Fruit fly (Drosophila melanogaster): ENCODE results near the gene CG8028.

The CG8028 gene

DNA sequence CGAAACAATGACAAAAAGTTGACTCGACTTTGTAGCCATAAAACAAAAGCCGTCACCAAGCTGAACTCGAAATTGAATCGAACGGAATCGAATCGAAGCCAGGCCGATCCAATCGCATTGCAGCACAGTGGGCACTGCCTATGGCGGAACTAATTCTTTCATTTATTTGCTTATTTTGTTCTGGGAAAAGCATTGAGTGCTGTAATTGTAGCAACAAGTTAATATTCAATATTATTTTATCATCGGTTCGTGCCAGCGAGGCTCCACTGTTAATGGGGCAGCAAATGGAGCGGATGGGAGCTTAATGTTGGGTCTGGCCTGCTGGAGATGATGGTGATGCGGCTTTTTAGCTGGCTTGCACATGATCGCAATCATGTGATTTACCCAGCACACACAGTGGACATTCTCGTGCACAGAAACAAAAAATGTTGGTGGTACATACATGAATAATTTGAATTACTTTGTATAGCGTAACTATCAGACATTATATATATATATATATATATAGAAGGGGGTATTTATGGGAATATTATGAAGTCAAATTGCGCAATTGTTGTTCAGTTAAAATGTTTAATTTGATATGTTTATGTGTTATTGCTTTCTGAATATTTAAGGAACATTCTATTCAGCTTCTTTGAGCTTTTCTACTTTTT, 9.3 kb upstream of the CG8028 start:
- TF ChIP-seq Dif (GFP tag; optimal IDR thresholded peaks at IDR 0.05; ENCODE audit: partially characterized antibody) (no peak), Myc (optimal IDR thresholded peaks at IDR 0.05) (no peak), OdsH (GFP tag; optimal IDR thresholded peaks at IDR 0.05) (peak; percentile 94), HLH106 (tag; optimal IDR thresholded peaks at IDR 0.05) (peak; percentile 98), Jra (GFP tag; optimal IDR thresholded peaks at IDR 0.05) (peak; percentile 95), Sp1 (GFP tag; optimal IDR thresholded peaks at IDR 0.05) (peak; percentile 96), Rel (GFP tag; optimal IDR thresholded peaks at IDR 0.05) (peak; percentile 92), Rel (tag; optimal IDR thresholded peaks at IDR 0.05) (peak; percentile 91), psq (GFP tag; optimal IDR thresholded peaks at IDR 0.05) (peak; percentile 92), rgr (GFP tag; optimal IDR thresholded peaks at IDR 0.05) (peak; percentile 97), Hr78 (GFP tag; optimal IDR thresholded peaks at IDR 0.05) (no peak), br (GFP tag; optimal IDR thresholded peaks at IDR 0.05) (peak; percentile 98), jim (GFP tag; optimal IDR thresholded peaks at IDR 0.05) (peak; percentile 90), lola (GFP tag; optimal IDR thresholded peaks at IDR 0.05) (no peak), brk (GFP tag; optimal IDR thresholded peaks at IDR 0.05) (peak; percentile 92), CrebA (GFP tag; optimal IDR thresholded peaks at IDR 0.05; ENCODE audit: borderline replicate concordance) (peak; percentile 82), usp (GFP tag; optimal IDR thresholded peaks at IDR 0.05) (no peak), GATAd (GFP tag; optimal IDR thresholded peaks at IDR 0.05) (peak; percentile 93), Abd-B (GFP tag; optimal IDR thresholded peaks at IDR 0.05) (no peak), Hr83 (GFP tag; optimal IDR thresholded peaks at IDR 0.05; ENCODE audit: poor library complexity, severe bottlenecking) (peak; percentile 95), ey (GFP tag; optimal IDR thresholded peaks at IDR 0.05) (peak; percentile 98), woc (GFP tag; optimal IDR thresholded peaks at IDR 0.05) (peak; percentile 98), fru (GFP tag; optimal IDR thresholded peaks at IDR 0.05) (peak; percentile 98), CG32264 (GFP tag; optimal IDR thresholded peaks at IDR 0.05) (peak; percentile 97), CG9705 (GFP tag; optimal IDR thresholded peaks at IDR 0.05) (peak; percentile 97), Mio (GFP tag; optimal IDR thresholded peaks at IDR 0.05) (peak; percentile 78), pan (optimal IDR thresholded peaks at IDR 0.05) (no peak), Vsx2 (GFP tag; optimal IDR thresholded peaks at IDR 0.05; ENCODE audit: partially characterized antibody) (no peak), Hnf4 (GFP tag; optimal IDR thresholded peaks at IDR 0.05) (peak; percentile 99), dl (GFP tag; optimal IDR thresholded peaks at IDR 0.05; ENCODE audit: insufficient read depth in 1 of 2, partially characterized antibody in 2 of 2) (no peak), foxo (GFP tag; optimal IDR thresholded peaks at IDR 0.05) (peak; percentile 92 to 98), sv (GFP tag; optimal IDR thresholded peaks at IDR 0.05) (peak; percentile 80), Dfd (GFP tag; optimal IDR thresholded peaks at IDR 0.05) (no peak), N (GFP tag; optimal IDR thresholded peaks at IDR 0.05) (no peak), h (GFP tag; optimal IDR thresholded peaks at IDR 0.05) (peak; percentile 98), dsf (GFP tag; optimal IDR thresholded peaks at IDR 0.05; ENCODE audit: borderline replicate concordance) (peak; percentile 87), tai (GFP tag; optimal IDR thresholded peaks at IDR 0.05) (peak; percentile 97), dmrt93B (GFP tag; optimal IDR thresholded peaks at IDR 0.05) (peak; percentile 96), sage (GFP tag; optimal IDR thresholded peaks at IDR 0.05) (peak; percentile 97)

DNA sequence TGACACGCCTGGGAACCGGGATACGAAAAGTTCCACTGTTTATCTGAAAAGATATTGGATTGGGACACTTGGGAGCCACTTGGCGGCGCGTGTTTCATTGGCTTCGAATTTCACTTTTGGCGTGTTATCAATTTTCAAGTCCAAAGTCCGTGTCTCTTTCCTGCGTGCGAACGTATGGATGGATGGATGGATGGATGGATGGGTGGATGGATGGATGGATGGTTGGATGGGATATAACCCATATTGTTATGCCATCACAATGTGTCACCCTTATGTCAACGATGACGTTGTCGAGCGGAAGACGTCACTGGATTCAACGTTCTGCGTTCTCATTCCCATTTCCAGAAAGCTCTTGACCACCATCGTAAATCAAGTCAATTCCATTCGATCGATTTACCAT, 7.6 kb upstream of the CG8028 start:
- no peak for TF ChIP-seq rgr (GFP tag; optimal IDR thresholded peaks at IDR 0.05)

DNA sequence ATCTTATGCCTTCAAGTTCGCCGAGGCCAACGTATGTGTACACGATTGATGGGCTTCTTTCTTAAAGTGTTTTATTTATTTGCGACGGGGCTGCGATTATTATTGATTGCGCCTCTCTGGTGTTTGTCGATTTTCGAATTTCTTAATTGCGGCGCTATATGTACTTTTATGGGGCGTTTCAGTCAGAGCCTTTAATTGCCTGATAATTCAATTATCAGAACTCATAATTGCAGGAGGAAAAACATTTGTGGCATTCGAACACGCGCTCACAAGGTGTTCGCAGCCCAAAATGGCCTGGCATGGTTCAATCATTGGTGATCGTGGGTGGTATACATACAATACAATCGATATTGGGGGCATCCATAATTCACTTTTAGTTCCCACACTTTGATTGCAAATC, 6.1 kb upstream of the CG8028 start:
- TF ChIP-seq pan (optimal IDR thresholded peaks at IDR 0.05), result no peak
- TF ChIP-seq Rel (GFP tag; optimal IDR thresholded peaks at IDR 0.05), result no peak
- TF ChIP-seq Rel (tag; optimal IDR thresholded peaks at IDR 0.05), result peak; percentile 37

Measured in whole organism, wandering third instar larva.